Fruit fly (Drosophila melanogaster) whole organism, embryonic: ENCODE results near the gene Obp19c.

Experiments used
- Dll ChIP-seq: fragments of 200-800 bp; sonication (Bioruptor generic); IDR thresholded peaks from 4 replicates; pipeline ENCODE4 v1.3.6; 2022; ENCODE audit warnings: missing biosample characterization, missing genetic modification characterization; ENCODE audit not compliant: partially characterized antibody
- chn ChIP-seq: fragments of 200-800 bp; sonication (Bioruptor generic); optimal IDR thresholded peaks from 2 replicates; lab custom pipeline; 2016; ENCODE audit warnings: missing biosample characterization, missing genetic modification characterization
- h ChIP-seq: fragments of >200 bp; optimal IDR thresholded peaks from 2 replicates; lab custom pipeline; 2017
- insv ChIP-seq, 2 experiments: fragments of 200-800 bp; sonication (Bioruptor generic); optimal IDR thresholded peaks; 3 replicates each; lab custom pipeline; 2016 to 2018; ENCODE audit warnings: missing biosample characterization in 2 of 2, missing genetic modification characterization in 2 of 2

DNA sequence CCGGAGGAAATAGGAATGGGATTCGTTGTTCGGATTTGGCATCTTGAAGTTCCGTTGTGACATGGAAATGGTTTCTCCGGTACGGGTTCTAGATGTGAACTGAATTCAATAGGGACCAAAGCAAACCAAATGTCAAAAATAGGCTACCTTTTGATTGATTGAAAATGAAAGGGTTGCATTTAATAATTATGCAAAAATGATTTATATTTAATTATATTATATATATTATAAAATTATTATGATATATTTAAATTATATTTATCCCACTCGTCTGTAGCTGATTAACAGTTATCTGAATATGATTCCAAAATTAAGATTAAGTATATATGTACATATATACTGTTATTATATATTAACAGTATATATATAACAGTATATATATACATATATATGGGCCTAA is 28.1 kb downstream of the Obp19c start, which contains the start of gene jb:
- TF ChIP-seq chn (GFP tag; lab: Kevin White, UChicago) (no peak), Dll (GFP tag; lab: Robert Waterston, UW) (no peak), h (no peak), insv (GFP tag; optimal IDR thresholded peaks at IDR 0.05; lab: Kevin White, UChicago) (no peak)
